Fruit fly (Drosophila melanogaster) whole organism, embryonic: ENCODE measurements around the gene dbe.

Source experiments
- Awh ChIP-seq: fragments of 200-800 bp; sonication (Bioruptor generic); IDR thresholded peaks from 2 replicates; pipeline ENCODE4, ENCODE4 v1.3.6; 2022; ENCODE audit warnings: missing biosample characterization, missing genetic modification characterization
- Blimp-1 ChIP-seq: fragments of 200-800 bp; sonication (Bioruptor generic); optimal IDR thresholded peaks from 3 replicates; lab custom pipeline; 2018; ENCODE audit warnings: missing biosample characterization, missing genetic modification characterization, mild to moderate bottlenecking, moderate library complexity, missing genetic modification reagents
- CG10147 ChIP-seq: fragments of 200-800 bp; sonication (Bioruptor generic); optimal IDR thresholded peaks from 2 replicates; lab custom pipeline; 2019; ENCODE audit warnings: missing biosample characterization, mild to moderate bottlenecking, missing genetic modification characterization, moderate library complexity
- CG1024 ChIP-seq: fragments of 200-800 bp; sonication (Bioruptor generic); IDR thresholded peaks from 2 replicates; pipeline ENCODE4 v1.3.6; 2022; ENCODE audit warnings: missing biosample characterization, missing genetic modification characterization
- CG10462 ChIP-seq: fragments of 200-800 bp; sonication (Bioruptor generic); optimal IDR thresholded peaks from 2 replicates; lab custom pipeline; 2016; ENCODE audit warnings: missing biosample characterization, missing genetic modification characterization
- CG11723 ChIP-seq: fragments of 200-800 bp; sonication (Bioruptor generic); optimal IDR thresholded peaks from 2 replicates; lab custom pipeline; 2017; ENCODE audit warnings: missing biosample characterization, mild to moderate bottlenecking, missing genetic modification characterization
- CG13123 ChIP-seq: fragments of 200-800 bp; sonication (Bioruptor generic); optimal IDR thresholded peaks from 2 replicates; lab custom pipeline; 2016; ENCODE audit warnings: missing biosample characterization, missing genetic modification characterization
- CG13424 ChIP-seq: fragments of 200-800 bp; sonication (Bioruptor generic); optimal IDR thresholded peaks from 2 replicates; lab custom pipeline; 2019; ENCODE audit warnings: missing biosample characterization, mild to moderate bottlenecking, missing genetic modification characterization, moderate library complexity
- CG1832 ChIP-seq: fragments of 200-800 bp; sonication (Bioruptor generic); optimal IDR thresholded peaks from 2 replicates; lab custom pipeline; 2017; ENCODE audit warnings: missing biosample characterization, mild to moderate bottlenecking, missing genetic modification characterization, inconsistent platforms
- CG31388 ChIP-seq: fragments of 200-800 bp; sonication (Bioruptor generic); optimal IDR thresholded peaks from 2 replicates; lab custom pipeline; 2016; ENCODE audit warnings: missing biosample characterization, missing genetic modification characterization
- CG31441 ChIP-seq: fragments of 200-800 bp; sonication (Bioruptor generic); IDR thresholded peaks from 2 replicates; pipeline ENCODE4 v1.3.6; 2022; ENCODE audit warnings: missing biosample characterization, missing genetic modification characterization
- CG4360 ChIP-seq: fragments of 200-800 bp; sonication (Bioruptor generic); IDR thresholded peaks from 2 replicates; pipeline ENCODE4 v1.3.6; 2022; ENCODE audit warnings: missing biosample characterization, missing genetic modification characterization
- CG8359 ChIP-seq: fragments of 200-800 bp; sonication (Bioruptor generic); optimal IDR thresholded peaks from 2 replicates; lab custom pipeline; 2017; ENCODE audit warnings: missing biosample characterization, mild to moderate bottlenecking, missing genetic modification characterization, borderline replicate concordance
- CG8388 ChIP-seq: fragments of 200-800 bp; sonication (Bioruptor generic); optimal IDR thresholded peaks from 2 replicates; lab custom pipeline; 2019; ENCODE audit warnings: missing biosample characterization, mild to moderate bottlenecking, missing genetic modification characterization, moderate library complexity
- CG8924 ChIP-seq: fragments of 200-800 bp; optimal IDR thresholded peaks from 3 replicates; lab custom pipeline; 2019; ENCODE audit warnings: missing biosample characterization, mild to moderate bottlenecking, missing genetic modification characterization, moderate library complexity
- CG9609 ChIP-seq: fragments of 200-800 bp; sonication (Bioruptor generic); optimal IDR thresholded peaks from 3 replicates; lab custom pipeline; 2016; ENCODE audit warnings: missing biosample characterization, missing genetic modification characterization
- CTCF ChIP-seq: fragments of 200-800 bp; sonication (Bioruptor generic); optimal IDR thresholded peaks from 2 replicates; lab custom pipeline; 2017; ENCODE audit warnings: missing biosample characterization, mild to moderate bottlenecking, missing genetic modification characterization, moderate library complexity
- Chrac-16 ChIP-seq: fragments of 200-800 bp; sonication (Bioruptor generic); optimal IDR thresholded peaks from 3 replicates; lab custom pipeline; 2016; ENCODE audit warnings: missing biosample characterization, missing genetic modification characterization
- Dll ChIP-seq: fragments of 200-800 bp; sonication (Bioruptor generic); IDR thresholded peaks from 4 replicates; pipeline ENCODE4 v1.3.6; 2022; ENCODE audit warnings: missing biosample characterization, missing genetic modification characterization; ENCODE audit not compliant: partially characterized antibody
- Dref ChIP-seq: fragments of 200-800 bp; sonication (Bioruptor generic); IDR thresholded peaks from 2 replicates; pipeline ENCODE4 v1.3.6; 2022; ENCODE audit warnings: missing biosample characterization, missing genetic modification characterization
- ERR ChIP-seq: fragments of 200-800 bp; sonication (Bioruptor generic); optimal IDR thresholded peaks from 2 replicates; lab custom pipeline; 2016; ENCODE audit warnings: missing biosample characterization, missing genetic modification characterization
- Eip74EF ChIP-seq, 2 experiments: fragments of 200-800 bp in 1 of 2; fragments of >200 bp in 1 of 2; sonication (Bioruptor generic) in 1 of 2; optimal IDR thresholded peaks; 2 replicates each; lab custom pipeline; 2017 to 2019; ENCODE audit warnings: missing biosample characterization in 2 of 2, missing genetic modification characterization in 2 of 2, mild to moderate bottlenecking in 1 of 2, moderate library complexity in 1 of 2
- HLH54F ChIP-seq: fragments of 200-800 bp; sonication (Bioruptor generic); optimal IDR thresholded peaks from 3 replicates; lab custom pipeline; 2016; ENCODE audit warnings: missing biosample characterization, missing genetic modification characterization
- Hey ChIP-seq: fragments of 200-800 bp; sonication (Bioruptor generic); optimal IDR thresholded peaks from 3 replicates; lab custom pipeline; 2018; ENCODE audit warnings: missing biosample characterization, mild to moderate bottlenecking, missing genetic modification characterization
- HmgZ ChIP-seq: fragments of 200-800 bp; sonication (Bioruptor generic); optimal IDR thresholded peaks from 2 replicates; lab custom pipeline; 2018; ENCODE audit warnings: missing biosample characterization, mild to moderate bottlenecking, missing genetic modification characterization
- Hmr ChIP-seq: fragments of 200-800 bp; sonication (Bioruptor generic); optimal IDR thresholded peaks from 3 replicates; lab custom pipeline; 2017; ENCODE audit warnings: mild to moderate bottlenecking, missing biosample characterization, missing genetic modification reagents, missing genetic modification characterization
- Hr39 ChIP-seq: fragments of >200 bp; optimal IDR thresholded peaks from 2 replicates; lab custom pipeline; 2017
- Hr78 ChIP-seq, 2 experiments: fragments of 200-800 bp in 1 of 2; fragments of >200 bp in 1 of 2; sonication (Bioruptor generic) in 1 of 2; optimal IDR thresholded peaks; 2 replicates each; lab custom pipeline; 2017 to 2019; ENCODE audit warnings: missing biosample characterization in 2 of 2, missing genetic modification characterization in 2 of 2, mild to moderate bottlenecking in 1 of 2, moderate library complexity in 1 of 2
- Hsf ChIP-seq: fragments of 200-800 bp; sonication (Bioruptor generic); optimal IDR thresholded peaks from 3 replicates; lab custom pipeline; 2016; ENCODE audit warnings: missing biosample characterization, missing genetic modification characterization
- Jarid2 ChIP-seq: fragments of 200-800 bp; sonication (Bioruptor generic); optimal IDR thresholded peaks from 3 replicates; lab custom pipeline; 2017; ENCODE audit warnings: mild to moderate bottlenecking, missing biosample characterization, missing genetic modification reagents, missing genetic modification characterization
- Kr ChIP-seq: fragments of 200-800 bp; sonication (Bioruptor generic); optimal IDR thresholded peaks from 2 replicates; lab custom pipeline; 2017; ENCODE audit warnings: missing biosample characterization, mild to moderate bottlenecking, missing genetic modification characterization
- NC2β ChIP-seq: fragments of 200-800 bp; sonication (Bioruptor generic); optimal IDR thresholded peaks from 2 replicates; lab custom pipeline; 2016; ENCODE audit warnings: missing biosample characterization, missing genetic modification characterization
- Oaz ChIP-seq: fragments of 200-800 bp; sonication (Bioruptor generic); IDR thresholded peaks from 2 replicates; pipeline ENCODE4 v1.3.6; 2022; ENCODE audit warnings: missing biosample characterization, missing genetic modification characterization
- Side ChIP-seq: fragments of 200-800 bp; sonication (Bioruptor generic); optimal IDR thresholded peaks from 2 replicates; lab custom pipeline; 2016; ENCODE audit warnings: missing biosample characterization, missing genetic modification characterization
- Spps ChIP-seq: fragments of 200-800 bp; sonication (Bioruptor generic); optimal IDR thresholded peaks from 2 replicates; lab custom pipeline; 2018; ENCODE audit warnings: missing biosample characterization, mild to moderate bottlenecking, missing genetic modification characterization
- Usf ChIP-seq: fragments of 200-800 bp; sonication (Bioruptor generic); optimal IDR thresholded peaks from 2 replicates; lab custom pipeline; 2017; ENCODE audit warnings: missing genotype, missing biosample characterization, missing genetic modification characterization
- ara ChIP-seq: fragments of 200-800 bp; sonication (Bioruptor generic); IDR thresholded peaks from 2 replicates; pipeline ENCODE4 v1.3.6; 2022; ENCODE audit warnings: missing biosample characterization, missing genetic modification characterization
- bigmax ChIP-seq: fragments of 200-800 bp; sonication (Bioruptor generic); optimal IDR thresholded peaks from 2 replicates; lab custom pipeline; 2018; ENCODE audit warnings: missing biosample characterization, mild to moderate bottlenecking, missing genetic modification characterization
- da ChIP-seq: fragments of 200-800 bp; sonication (Bioruptor generic); optimal IDR thresholded peaks from 2 replicates; lab custom pipeline; 2016; ENCODE audit warnings: missing biosample characterization, missing genetic modification characterization
- dati ChIP-seq: fragments of 200-800 bp; sonication (Bioruptor generic); IDR thresholded peaks from 2 replicates; pipeline ENCODE4 v1.3.6; 2022; ENCODE audit warnings: missing biosample characterization, missing genetic modification characterization
- dysf ChIP-seq: fragments of 200-800 bp; sonication (Bioruptor generic); IDR thresholded peaks from 3 replicates; pipeline ENCODE4 v1.3.6; 2022; ENCODE audit warnings: missing biosample characterization, missing genetic modification characterization
- fd3F ChIP-seq: fragments of 200-800 bp; sonication (Bioruptor generic); optimal IDR thresholded peaks from 2 replicates; lab custom pipeline; 2018; ENCODE audit warnings: missing biosample characterization, mild to moderate bottlenecking, missing genetic modification characterization, moderate library complexity
- her ChIP-seq: fragments of 200-800 bp; sonication (Bioruptor generic); optimal IDR thresholded peaks from 2 replicates; lab custom pipeline; 2016; ENCODE audit warnings: missing biosample characterization, missing genetic modification characterization
- insv ChIP-seq, 2 experiments: fragments of 200-800 bp; sonication (Bioruptor generic); optimal IDR thresholded peaks; 3 replicates each; lab custom pipeline; 2016 to 2018; ENCODE audit warnings: missing biosample characterization in 2 of 2, missing genetic modification characterization in 2 of 2
- mld ChIP-seq: fragments of 200-800 bp; sonication (Bioruptor generic); IDR thresholded peaks from 3 replicates; pipeline ENCODE4 v1.3.6; 2022; ENCODE audit warnings: missing biosample characterization, missing genetic modification characterization; ENCODE audit not compliant: partially characterized antibody
- pnt ChIP-seq: fragments of 200-800 bp; sonication (Bioruptor generic); optimal IDR thresholded peaks from 3 replicates; lab custom pipeline; 2016; ENCODE audit warnings: missing biosample characterization, missing genetic modification characterization
- sqz ChIP-seq: fragments of 200-800 bp; sonication (Bioruptor generic); optimal IDR thresholded peaks from 3 replicates; lab custom pipeline; 2018; ENCODE audit warnings: missing biosample characterization, mild to moderate bottlenecking, missing genetic modification characterization
- sr ChIP-seq: fragments of 200-800 bp; sonication (Bioruptor generic); IDR thresholded peaks from 3 replicates; pipeline ENCODE4 v1.3.6; 2022; ENCODE audit warnings: missing biosample characterization, missing genetic modification characterization
- ssp ChIP-seq: fragments of 200-800 bp; sonication (Bioruptor generic); IDR thresholded peaks from 2 replicates; pipeline ENCODE4 v1.3.6; 2022; ENCODE audit warnings: missing biosample characterization, missing genetic modification characterization
- ttk ChIP-seq: fragments of 200-800 bp; sonication (Bioruptor generic); IDR thresholded peaks from 2 replicates; pipeline ENCODE4 v2.1.2; 2022; ENCODE audit warnings: missing biosample characterization, missing genetic modification characterization
- zf30C ChIP-seq: fragments of 200-800 bp; sonication (Bioruptor generic); optimal IDR thresholded peaks from 3 replicates; lab custom pipeline; 2018; ENCODE audit warnings: missing biosample characterization, mild to moderate bottlenecking, missing genetic modification characterization

dbe gene

DNA sequence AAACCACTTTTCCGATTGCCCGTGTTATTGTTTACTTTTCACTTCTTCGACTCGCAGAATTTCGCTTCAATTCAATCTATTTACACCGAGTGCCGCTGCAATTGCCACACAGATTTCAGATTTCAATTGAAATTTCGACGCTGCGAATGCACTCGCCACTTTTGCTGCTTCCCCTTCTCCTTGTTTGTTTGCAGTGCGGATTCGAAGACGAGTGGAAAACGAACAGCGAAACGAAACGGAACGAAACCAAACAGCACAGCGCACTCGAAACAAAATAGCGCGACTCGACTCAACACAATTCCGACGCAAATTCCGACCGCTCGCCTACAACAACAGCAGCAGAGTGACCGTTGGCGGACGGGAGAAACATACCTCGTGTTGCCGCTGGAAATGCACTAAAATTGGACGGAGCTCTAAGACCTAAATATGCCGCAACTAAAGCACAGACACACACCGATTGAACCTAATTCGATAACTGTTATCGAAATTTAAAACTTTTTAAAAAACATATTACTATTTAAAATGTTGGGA is 18.9 kb downstream of the dbe start, which contains the start of gene drongo (continued):
- TF ChIP-seq ttk (GFP tag; lab: Robert Waterston, UW) (no peak), Hr39 (lab: Kevin White, UChicago) (no peak), mld (GFP tag; lab: Robert Waterston, UW) (no peak), Kr (GFP tag; lab: Kevin White, UChicago) (no peak), fd3F (no peak), CG10462 (GFP tag; lab: Kevin White, UChicago) (no peak), CG13123 (GFP tag; lab: Kevin White, UChicago) (no peak), Side (GFP tag; lab: Kevin White, UChicago) (no peak), HmgZ (peak; percentile 77), Blimp-1 (GFP tag; lab: Kevin White, UChicago) (no peak), Hr78 (GFP tag; optimal IDR thresholded peaks at IDR 0.05; lab: Kevin White, UChicago) (peak in 1 of 2 experiments; percentile 46), HLH54F (GFP tag; lab: Kevin White, UChicago) (no peak), CG1832 (GFP tag; lab: Kevin White, UChicago) (no peak), ssp (GFP tag; lab: Robert Waterston, UW) (no peak), CG8924 (tag; lab: Kevin White, UChicago) (peak; percentile 37), CG31441 (no peak; the same call in 1 of the 2 replicates), dysf (GFP tag; lab: Robert Waterston, UW) (no peak), her (GFP tag; lab: Kevin White, UChicago) (peak; percentile 67), CG11723 (GFP tag; lab: Kevin White, UChicago) (no peak), CTCF (GFP tag; lab: Kevin White, UChicago) (peak; percentile 45), CG9609 (peak; percentile 2), insv (GFP tag; optimal IDR thresholded peaks at IDR 0.05; lab: Kevin White, UChicago) (peak in 1 of 2 experiments; percentile 54), CG13424 (tag; lab: Kevin White, UChicago) (peak; percentile 13), Jarid2 (GFP tag; lab: Kevin White, UChicago) (peak; percentile 97), Awh (no peak), ara (GFP tag; lab: Robert Waterston, UW) (no peak), Chrac-16 (no peak), CG31388 (GFP tag; lab: Kevin White, UChicago) (no peak), pnt (no peak), dati (GFP tag; lab: Robert Waterston, UW) (no peak), zf30C (GFP tag; lab: Kevin White, UChicago) (peak; percentile 38), NC2β (GFP tag; lab: Kevin White, UChicago) (peak; percentile 53), ERR (peak; percentile 1), Dref (GFP tag; lab: Robert Waterston, UW) (peak; percentile 95), Usf (GFP tag; lab: Kevin White, UChicago) (no peak), da (GFP tag; lab: Kevin White, UChicago) (peak; percentile 13), Eip74EF (GFP tag; optimal IDR thresholded peaks at IDR 0.05; lab: Kevin White, UChicago) (peak in 1 of 2 experiments; percentile 10), CG1024 (GFP tag; lab: Robert Waterston, UW) (0 out of 2 replicates have a peak, but pooled peaks have one; percentile 6), CG4360 (GFP tag; lab: Robert Waterston, UW) (peak; percentile 99), bigmax (GFP tag; lab: Kevin White, UChicago) (no peak), Hsf (GFP tag; lab: Kevin White, UChicago) (peak; percentile 27), Hmr (GFP tag; lab: Kevin White, UChicago) (peak; percentile 81), Hey (no peak), Oaz (GFP tag; lab: Robert Waterston, UW) (no peak), Spps (tag; lab: Kevin White, UChicago) (no peak), sr (GFP tag; lab: Robert Waterston, UW) (no peak; the same call in 2 of the 3 replicates), CG10147 (no peak), CG8388 (GFP tag; lab: Kevin White, UChicago) (no peak), sqz (GFP tag; lab: Kevin White, UChicago) (peak; percentile 39), CG8359 (GFP tag; lab: Kevin White, UChicago) (no peak), Dll (peak; percentile 45; the same call in 1 of the 4 replicates)
